Worm (Caenorhabditis elegans): Measurements from ENCODE around the gene srh-248.

- no peak for TF ChIP-seq dao-5 (tag; optimal IDR thresholded peaks at IDR 0.05)
- no peak for TF ChIP-seq W03F9.2 (tag; optimal IDR thresholded peaks at IDR 0.05)
Observed at ce11 chrV:2913948-2914347, 41.3 kb downstream of the srh-248 start, which contains the start of gene srh-146.
